Worm (Caenorhabditis elegans): ENCODE results near the gene spp-8.

- no peak for TF ChIP-seq tbx-37 (GFP tag; conservative IDR thresholded peaks at IDR 0.05)
- TF ChIP-seq F13C5.2 (tag; optimal IDR thresholded peaks at IDR 0.05), result no peak
- no peak for TF ChIP-seq hmg-4 (GFP tag; optimal IDR thresholded peaks at IDR 0.05)
- TF ChIP-seq ama-1 (optimal IDR thresholded peaks at IDR 0.05), result no peak
- TF ChIP-seq aly-1 (tag; optimal IDR thresholded peaks at IDR 0.05), result no peak
- no peak for TF ChIP-seq ets-7 (tag; optimal IDR thresholded peaks at IDR 0.05)
- TF ChIP-seq flt-1 (GFP tag; IDR thresholded peaks at IDR 0.05), result no peak
Observed at ce11 chrIV:8462376-8462775, 19.1 kb upstream of the spp-8 start.
